Fruit fly (Drosophila melanogaster) whole organism, embryonic: ENCODE results near the gene CG3587.
A peak's percentile ranks its signal among the peaks of the same experiment; 100 is the strongest.

ENCODE experiments used
- Bdp1 ChIP-seq: fragments of 200-800 bp; sonication (Bioruptor generic); optimal IDR thresholded peaks from 3 replicates; lab custom pipeline; 2016; ENCODE audit warnings: missing biosample characterization, missing genetic modification characterization
- C15 ChIP-seq: fragments of 200-800 bp; sonication (Bioruptor generic); IDR thresholded peaks from 3 replicates; pipeline ENCODE4 v1.3.6; 2022; ENCODE audit warnings: missing biosample characterization, missing genetic modification characterization
- CG11247 ChIP-seq: fragments of 200-800 bp; sonication (Bioruptor generic); IDR thresholded peaks from 2 replicates; pipeline ENCODE4 v1.3.6; 2022; ENCODE audit warnings: missing biosample characterization, missing genetic modification characterization
- CG12104 ChIP-seq: fragments of 200-800 bp; sonication (Bioruptor generic); optimal IDR thresholded peaks from 3 replicates; lab custom pipeline; 2016; ENCODE audit warnings: missing biosample characterization, missing genetic modification characterization
- CG12219 ChIP-seq: fragments of 200-800 bp; sonication (Bioruptor generic); optimal IDR thresholded peaks from 3 replicates; lab custom pipeline; 2018; ENCODE audit warnings: missing biosample characterization, mild to moderate bottlenecking, missing genetic modification characterization
- CG13424 ChIP-seq: fragments of 200-800 bp; sonication (Bioruptor generic); optimal IDR thresholded peaks from 2 replicates; lab custom pipeline; 2019; ENCODE audit warnings: missing biosample characterization, mild to moderate bottlenecking, missing genetic modification characterization, moderate library complexity
- CG15696 ChIP-seq: fragments of 200-800 bp; sonication (Bioruptor generic); optimal IDR thresholded peaks from 2 replicates; lab custom pipeline; 2019; ENCODE audit warnings: missing biosample characterization, mild to moderate bottlenecking, missing genetic modification characterization, moderate library complexity
- CG16815 ChIP-seq: fragments of 200-800 bp; sonication (Bioruptor generic); optimal IDR thresholded peaks from 3 replicates; lab custom pipeline; 2017; ENCODE audit warnings: missing biosample characterization, mild to moderate bottlenecking, missing genetic modification characterization
- CG17802 ChIP-seq: fragments of 200-800 bp; sonication (Bioruptor generic); optimal IDR thresholded peaks from 2 replicates; lab custom pipeline; 2018; ENCODE audit warnings: missing biosample characterization, mild to moderate bottlenecking, missing genetic modification characterization, moderate library complexity
- CG2199 ChIP-seq: fragments of 200-800 bp; sonication (Bioruptor generic); IDR thresholded peaks from 3 replicates; pipeline ENCODE4 v1.3.6; 2022; ENCODE audit warnings: missing biosample characterization, missing genetic modification characterization
- CG31365 ChIP-seq: fragments of 200-800 bp; sonication (Bioruptor generic); optimal IDR thresholded peaks from 2 replicates; lab custom pipeline; 2018; ENCODE audit warnings: missing biosample characterization, mild to moderate bottlenecking, missing genetic modification characterization
- CG33557 ChIP-seq: fragments of 200-800 bp; sonication (Bioruptor generic); optimal IDR thresholded peaks from 2 replicates; lab custom pipeline; 2019; ENCODE audit warnings: missing biosample characterization, mild to moderate bottlenecking, missing genetic modification characterization, moderate library complexity
- CG34422 ChIP-seq: fragments of 200-800 bp; sonication (Bioruptor generic); IDR thresholded peaks from 3 replicates; pipeline ENCODE4 v1.3.6; 2022; ENCODE audit warnings: missing biosample characterization, missing genetic modification characterization
- CG43689 ChIP-seq: fragments of 200-800 bp; sonication (Bioruptor generic); IDR thresholded peaks from 2 replicates; pipeline ENCODE4 v1.3.6; 2022; ENCODE audit warnings: missing biosample characterization, missing genetic modification characterization
- CG4617 ChIP-seq: fragments of 200-800 bp; sonication (Bioruptor generic); optimal IDR thresholded peaks from 3 replicates; lab custom pipeline; 2016; ENCODE audit warnings: missing biosample characterization, missing genetic modification characterization, borderline replicate concordance
- CG6654 ChIP-seq: fragments of 200-800 bp; sonication (Bioruptor generic); optimal IDR thresholded peaks from 2 replicates; lab custom pipeline; 2017; ENCODE audit warnings: missing biosample characterization, mild to moderate bottlenecking, missing genetic modification characterization
- CG8478 ChIP-seq: fragments of >200 bp; optimal IDR thresholded peaks from 2 replicates; lab custom pipeline; 2018
- CG9932 ChIP-seq: fragments of 200-800 bp; sonication (Bioruptor generic); IDR thresholded peaks from 2 replicates; pipeline ENCODE4 v1.3.6; 2022; ENCODE audit warnings: missing biosample characterization, missing genetic modification characterization
- Chrac-16 ChIP-seq: fragments of 200-800 bp; sonication (Bioruptor generic); optimal IDR thresholded peaks from 3 replicates; lab custom pipeline; 2016; ENCODE audit warnings: missing biosample characterization, missing genetic modification characterization
- Dfd ChIP-seq, 2 experiments: fragments of >200 bp; optimal IDR thresholded peaks; 2 replicates each; lab custom pipeline; 2017; ENCODE audit warnings: missing biosample characterization in 2 of 2, missing genetic modification characterization in 2 of 2
- Dip3 ChIP-seq: fragments of 200-800 bp; sonication (Bioruptor generic); optimal IDR thresholded peaks from 3 replicates; lab custom pipeline; 2016; ENCODE audit warnings: missing biosample characterization, missing genetic modification characterization
- Eip74EF ChIP-seq, 2 experiments: fragments of 200-800 bp in 1 of 2; fragments of >200 bp in 1 of 2; sonication (Bioruptor generic) in 1 of 2; optimal IDR thresholded peaks; 2 replicates each; lab custom pipeline; 2017 to 2019; ENCODE audit warnings: missing biosample characterization in 2 of 2, missing genetic modification characterization in 2 of 2, mild to moderate bottlenecking in 1 of 2, moderate library complexity in 1 of 2
- Fer1 ChIP-seq: fragments of 200-800 bp; sonication (Bioruptor generic); optimal IDR thresholded peaks from 2 replicates; lab custom pipeline; 2017; ENCODE audit warnings: missing biosample characterization, mild to moderate bottlenecking, missing genetic modification characterization
- Fer2 ChIP-seq: fragments of 200-800 bp; sonication (Bioruptor generic); optimal IDR thresholded peaks from 2 replicates; lab custom pipeline; 2018; ENCODE audit warnings: missing biosample characterization, mild to moderate bottlenecking, missing genetic modification characterization, moderate library complexity
- HHEX ChIP-seq: fragments of 200-800 bp; sonication (Bioruptor generic); optimal IDR thresholded peaks from 3 replicates; lab custom pipeline; 2017; ENCODE audit warnings: missing biosample characterization, mild to moderate bottlenecking, missing genetic modification characterization, missing genetic modification reagents
- Hsf ChIP-seq: fragments of 200-800 bp; sonication (Bioruptor generic); optimal IDR thresholded peaks from 3 replicates; lab custom pipeline; 2016; ENCODE audit warnings: missing biosample characterization, missing genetic modification characterization
- Max ChIP-seq: fragments of 200-800 bp; sonication (Bioruptor generic); optimal IDR thresholded peaks from 2 replicates; lab custom pipeline; 2016; ENCODE audit warnings: missing biosample characterization, mild to moderate bottlenecking, missing genetic modification characterization
- Mes4 ChIP-seq: fragments of 200-800 bp; sonication (Bioruptor generic); optimal IDR thresholded peaks from 2 replicates; lab custom pipeline; 2016; ENCODE audit warnings: missing biosample characterization, missing genetic modification characterization
- NfI ChIP-seq: fragments of 200-800 bp; sonication (Bioruptor generic); optimal IDR thresholded peaks from 3 replicates; lab custom pipeline; 2018; ENCODE audit warnings: missing biosample characterization, mild to moderate bottlenecking, missing genetic modification characterization, moderate library complexity
- Rfx ChIP-seq: fragments of 200-800 bp; sonication (Bioruptor generic); IDR thresholded peaks from 2 replicates; pipeline ENCODE4 v1.3.6; 2022; ENCODE audit warnings: missing biosample characterization, missing genetic modification characterization
- Scr ChIP-seq: fragments of 200-800 bp; sonication (Bioruptor generic); IDR thresholded peaks from 2 replicates; pipeline ENCODE4 v1.3.6; 2022; ENCODE audit warnings: missing biosample characterization, missing genetic modification characterization; ENCODE audit not compliant: partially characterized antibody
- Six4 ChIP-seq: fragments of 200-800 bp; sonication (Bioruptor generic); optimal IDR thresholded peaks from 2 replicates; lab custom pipeline; 2016; ENCODE audit warnings: missing biosample characterization, missing genetic modification characterization
- Usf ChIP-seq: fragments of 200-800 bp; sonication (Bioruptor generic); optimal IDR thresholded peaks from 2 replicates; lab custom pipeline; 2017; ENCODE audit warnings: missing genotype, missing biosample characterization, missing genetic modification characterization
- abd-A ChIP-seq: fragments of 200-800 bp; sonication (Bioruptor generic); optimal IDR thresholded peaks from 3 replicates; lab custom pipeline; 2019; ENCODE audit warnings: missing biosample characterization, mild to moderate bottlenecking, missing genetic modification characterization, moderate library complexity
- amos ChIP-seq: fragments of 200-800 bp; sonication (Bioruptor generic); IDR thresholded peaks from 2 replicates; pipeline ENCODE4 v1.3.6; 2022; ENCODE audit warnings: missing biosample characterization, missing genetic modification characterization; ENCODE audit not compliant: partially characterized antibody
- bcd ChIP-seq: fragments of 200-800 bp; sonication (Bioruptor generic); optimal IDR thresholded peaks from 2 replicates; lab custom pipeline; 2017; ENCODE audit warnings: missing biosample characterization, mild to moderate bottlenecking, missing genetic modification characterization
- cas ChIP-seq: fragments of 200-800 bp; sonication (Bioruptor generic); IDR thresholded peaks from 2 replicates; pipeline ENCODE4 v1.3.6; 2022; ENCODE audit warnings: missing biosample characterization, missing genetic modification characterization
- crol ChIP-seq: fragments of 200-800 bp; sonication (Bioruptor generic); IDR thresholded peaks from 2 replicates; pipeline ENCODE4 v1.3.6; 2022; ENCODE audit warnings: missing biosample characterization, missing genetic modification characterization
- disco-r ChIP-seq: fragments of 200-800 bp; sonication (Bioruptor generic); optimal IDR thresholded peaks from 2 replicates; lab custom pipeline; 2016; ENCODE audit warnings: missing biosample characterization, missing genetic modification characterization
- fru ChIP-seq: fragments of >200 bp; optimal IDR thresholded peaks from 2 replicates; lab custom pipeline; 2017
- jumu ChIP-seq: fragments of 200-800 bp; sonication (Bioruptor generic); optimal IDR thresholded peaks from 3 replicates; lab custom pipeline; 2016; ENCODE audit warnings: missing biosample characterization, missing genetic modification characterization
- klu ChIP-seq: fragments of 200-800 bp; sonication (Bioruptor generic); IDR thresholded peaks from 2 replicates; pipeline ENCODE4 v1.3.6; 2022; ENCODE audit warnings: missing biosample characterization, missing genetic modification characterization
- p53 ChIP-seq: fragments of 200-800 bp; sonication (Bioruptor generic); optimal IDR thresholded peaks from 2 replicates; lab custom pipeline; 2016; ENCODE audit warnings: missing biosample characterization, missing genetic modification characterization
- pan ChIP-seq, 4 experiments: fragments of >200 bp in 3 of 4; fragments of 200-800 bp in 1 of 4; sonication (Bioruptor generic) in 1 of 4; optimal IDR thresholded peaks in 3 of 4; IDR thresholded peaks in 1 of 4; 2 replicates each; pipeline versions ENCODE4 v1.3.6 to Lab custom; 2017 to 2022; ENCODE audit warnings: missing biosample characterization in 2 of 4, missing genetic modification characterization in 2 of 4, mixed read lengths in 1 of 4
- pros ChIP-seq: fragments of 200-800 bp; sonication (Bioruptor generic); optimal IDR thresholded peaks from 3 replicates; lab custom pipeline; 2019; ENCODE audit warnings: missing biosample characterization, mild to moderate bottlenecking, missing genetic modification characterization, moderate library complexity
- ranshi ChIP-seq: fragments of 200-800 bp; sonication (Bioruptor generic); IDR thresholded peaks from 2 replicates; pipeline ENCODE4 v1.3.6; 2022; ENCODE audit warnings: missing biosample characterization, missing genetic modification characterization
- seq ChIP-seq: fragments of 200-800 bp; sonication (Bioruptor generic); IDR thresholded peaks from 2 replicates; pipeline ENCODE4 v1.3.6; 2022; ENCODE audit warnings: missing biosample characterization, missing genetic modification characterization
- sima ChIP-seq: fragments of 200-800 bp; sonication (Bioruptor generic); optimal IDR thresholded peaks from 2 replicates; lab custom pipeline; 2016; ENCODE audit warnings: missing biosample characterization, missing genetic modification characterization
- slp2 ChIP-seq: fragments of 200-800 bp; sonication (Bioruptor generic); optimal IDR thresholded peaks from 2 replicates; lab custom pipeline; 2016; ENCODE audit warnings: missing biosample characterization, missing genetic modification characterization
- ssp ChIP-seq: fragments of 200-800 bp; sonication (Bioruptor generic); IDR thresholded peaks from 2 replicates; pipeline ENCODE4 v1.3.6; 2022; ENCODE audit warnings: missing biosample characterization, missing genetic modification characterization

The CG3587 gene

DNA sequence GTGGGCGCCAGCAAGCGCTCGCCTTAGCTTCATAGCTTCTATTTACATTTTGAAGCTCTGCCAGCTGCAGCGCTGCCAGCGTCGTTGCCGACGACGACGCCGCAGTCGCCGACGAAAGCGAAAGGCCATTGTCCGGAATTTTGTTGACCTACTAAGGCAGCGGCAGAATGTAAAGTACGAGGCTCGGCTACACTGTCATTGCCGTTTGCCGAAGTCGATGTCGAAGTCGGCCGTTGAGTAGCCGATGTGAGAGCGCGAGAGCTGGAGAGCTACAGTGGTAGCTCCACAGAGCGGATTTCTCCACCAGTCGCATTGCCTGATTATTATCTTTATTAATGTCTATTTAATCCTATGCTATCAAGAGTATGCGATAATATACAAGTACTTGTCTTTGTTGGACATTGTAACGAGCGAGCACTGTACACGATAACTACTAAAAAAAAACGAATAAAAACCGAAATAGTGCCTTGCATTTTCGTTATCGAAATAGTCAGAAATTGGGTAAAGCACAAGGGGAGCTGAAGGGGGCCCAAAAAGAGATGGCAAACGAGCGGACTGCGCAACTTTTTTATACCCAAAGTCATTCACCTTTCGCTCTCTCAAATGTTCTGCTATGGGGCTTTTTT, 23.6 kb downstream of the CG3587 start (continued):
- TF ChIP-seq pros (GFP tag; lab: Kevin White, UChicago), result peak; percentile 25
- TF ChIP-seq CG11247 (GFP tag; lab: Robert Waterston, UW), result peak; percentile 93
- TF ChIP-seq bcd, result peak; percentile 93
- TF ChIP-seq sima, result peak; percentile 59
- TF ChIP-seq NfI (GFP tag; lab: Kevin White, UChicago), result peak; percentile 96
- peak; percentile 87 for TF ChIP-seq CG4617 (GFP tag; lab: Kevin White, UChicago)
- peak; percentile 90 for TF ChIP-seq Dip3
- peak; percentile 56; the same call in 1 of the 2 replicates for TF ChIP-seq cas (GFP tag; lab: Robert Waterston, UW)
- TF ChIP-seq CG13424, result peak; percentile 97
- no peak for TF ChIP-seq Dfd (GFP tag; optimal IDR thresholded peaks at IDR 0.05; lab: Kevin White, UChicago)
- peak; percentile 88 for TF ChIP-seq CG9932 (GFP tag; lab: Robert Waterston, UW)
- peak; percentile 83 for TF ChIP-seq CG17802 (tag; lab: Kevin White, UChicago)
- peak; percentile 80 for TF ChIP-seq Bdp1
- peak; percentile 13 for TF ChIP-seq CG33557
- TF ChIP-seq CG16815 (GFP tag; lab: Kevin White, UChicago), result peak; percentile 82
- no peak for TF ChIP-seq CG8478
- TF ChIP-seq Fer1 (GFP tag; lab: Kevin White, UChicago), result peak; percentile 93
- TF ChIP-seq ssp (GFP tag; lab: Robert Waterston, UW), result peak; percentile 87
- TF ChIP-seq seq (GFP tag; lab: Robert Waterston, UW), result peak; percentile 93
- peak; percentile 84 for TF ChIP-seq CG6654
- peak; percentile 90 for TF ChIP-seq Mes4 (GFP tag; lab: Kevin White, UChicago)
- peak; percentile 91 for TF ChIP-seq Chrac-16 (GFP tag; lab: Kevin White, UChicago)
- TF ChIP-seq Fer2 (tag; lab: Kevin White, UChicago), result peak; percentile 90
- TF ChIP-seq crol, result peak; percentile 70
- TF ChIP-seq ranshi, result peak; percentile 96
- TF ChIP-seq CG15696, result peak; percentile 63
- peak; percentile 88 for TF ChIP-seq C15
- peak; percentile 84 for TF ChIP-seq CG31365 (tag; lab: Kevin White, UChicago)
- TF ChIP-seq CG12104 (GFP tag; lab: Kevin White, UChicago), result peak; percentile 86
- TF ChIP-seq p53 (GFP tag; lab: Kevin White, UChicago), result peak; percentile 78
- peak; percentile 96 for TF ChIP-seq CG34422 (GFP tag; lab: Robert Waterston, UW)
- peak; percentile 82 for TF ChIP-seq klu (GFP tag; lab: Robert Waterston, UW)
- peak; percentile 90 for TF ChIP-seq CG43689 (GFP tag; lab: Robert Waterston, UW)
- TF ChIP-seq Hsf, result peak; percentile 95
- TF ChIP-seq Rfx (GFP tag; lab: Robert Waterston, UW), result peak; percentile 96
- TF ChIP-seq Eip74EF (GFP tag; optimal IDR thresholded peaks at IDR 0.05; lab: Kevin White, UChicago), result peak in 1 of 2 experiments; percentile 87
- TF ChIP-seq Usf (GFP tag; lab: Kevin White, UChicago), result peak; percentile 70
- TF ChIP-seq jumu (GFP tag; lab: Kevin White, UChicago), result peak; percentile 91
- TF ChIP-seq disco-r (GFP tag; lab: Kevin White, UChicago), result peak; percentile 81
- no peak for TF ChIP-seq amos (GFP tag; lab: Robert Waterston, UW)
- peak; percentile 96 for TF ChIP-seq CG2199 (GFP tag; lab: Robert Waterston, UW)
- peak; percentile 93 for TF ChIP-seq HHEX (GFP tag; lab: Kevin White, UChicago)
- peak; percentile 94 for TF ChIP-seq slp2 (GFP tag; lab: Kevin White, UChicago)
- TF ChIP-seq CG12219 (GFP tag; lab: Kevin White, UChicago), result peak; percentile 95
- TF ChIP-seq Six4 (GFP tag; lab: Kevin White, UChicago), result peak; percentile 92
- TF ChIP-seq Scr (GFP tag; lab: Robert Waterston, UW), result no peak
- peak; percentile 61 for TF ChIP-seq abd-A (tag; lab: Kevin White, UChicago)
- no peak for TF ChIP-seq fru (lab: Kevin White, UChicago)
- no peak for TF ChIP-seq pan (optimal IDR thresholded peaks at IDR 0.05; lab: Kevin White, UChicago)
- peak in 1 of 2 experiments; percentile 97 for TF ChIP-seq pan (GFP tag; optimal IDR thresholded peaks at IDR 0.05 in 1 of 2, IDR thresholded peaks at IDR 0.05 in 1 of 2)
- peak; percentile 86 for TF ChIP-seq Max
